Worm (Caenorhabditis elegans): ENCODE results near the gene F43G6.17.

F43G6.17 gene

ce11 chrII:11802451-11802850 is at the start of gene F43G6.17:
Gene F43G6.17, plus strand, starts transcription at chrII:11802751.
- TF ChIP-seq swsn-7 (tag; optimal IDR thresholded peaks at IDR 0.05) (no peak), nhr-71 (tag; optimal IDR thresholded peaks at IDR 0.05) (no peak), efl-1 (optimal IDR thresholded peaks at IDR 0.05) (no peak), efl-1 (GFP tag; optimal IDR thresholded peaks at IDR 0.05 in 1 of 2) (no peak), hlh-17 (GFP tag; optimal IDR thresholded peaks at IDR 0.05; ENCODE audit: borderline replicate concordance) (no peak)

- TF ChIP-seq lin-15B (tag; optimal IDR thresholded peaks at IDR 0.05) (no peak), ama-1 (optimal IDR thresholded peaks at IDR 0.05) (no peak), mdl-1 (tag; optimal IDR thresholded peaks at IDR 0.05) (no peak), elt-2 (tag; optimal IDR thresholded peaks at IDR 0.05) (no peak), mep-1 (tag; optimal IDR thresholded peaks at IDR 0.05) (no peak), sup-37 (GFP tag; optimal IDR thresholded peaks at IDR 0.05) (no peak), ceh-8 (GFP tag; optimal IDR thresholded peaks at IDR 0.05) (no peak), pqm-1 (tag; optimal IDR thresholded peaks at IDR 0.05) (no peak), snpc-4 (tag; optimal IDR thresholded peaks at IDR 0.05) (peak; percentile 77)
These were observed 49.4 kb upstream of the F43G6.17 start for ce11 chrII:11753186-11753585.

- TF ChIP-seq fos-1 (tag; optimal IDR thresholded peaks at IDR 0.05): no peak
- peak in 1 of 2 experiments; percentile 4 for TF ChIP-seq mdl-1 (tag; optimal IDR thresholded peaks at IDR 0.05)
- TF ChIP-seq mep-1 (tag; optimal IDR thresholded peaks at IDR 0.05): peak; percentile 98
- peak; percentile 46 for TF ChIP-seq mef-2 (tag; optimal IDR thresholded peaks at IDR 0.05)
- TF ChIP-seq lsy-2 (tag; optimal IDR thresholded peaks at IDR 0.05): peak in 1 of 2 experiments; percentile 86
- peak; percentile 40 for TF ChIP-seq rnt-1 (tag; optimal IDR thresholded peaks at IDR 0.05)
- no peak; the same call in 1 of the 2 replicates for TF ChIP-seq ceh-88 (GFP tag; IDR thresholded peaks at IDR 0.05)
- no peak for TF ChIP-seq efl-1 (optimal IDR thresholded peaks at IDR 0.05)
- TF ChIP-seq efl-1 (GFP tag; optimal IDR thresholded peaks at IDR 0.05 in 1 of 2): peak in 1 of 2 experiments; percentile 20
- peak; percentile 77 for TF ChIP-seq nhr-85 (tag)
- TF ChIP-seq unc-130 (tag; optimal IDR thresholded peaks at IDR 0.05): no peak
- no peak for TF ChIP-seq ceh-82 (tag; optimal IDR thresholded peaks at IDR 0.05)
- no peak for TF ChIP-seq jun-1 (tag; optimal IDR thresholded peaks at IDR 0.05)
- TF ChIP-seq tlp-1 (tag; optimal IDR thresholded peaks at IDR 0.05): no peak
- peak; percentile 55 for TF ChIP-seq snpc-4 (tag; optimal IDR thresholded peaks at IDR 0.05)
- no peak for TF ChIP-seq hlh-4 (tag; optimal IDR thresholded peaks at IDR 0.05)
- peak; percentile 10 for TF ChIP-seq nhr-47 (tag; optimal IDR thresholded peaks at IDR 0.05)
- peak; percentile 66 for TF ChIP-seq snu-23 (GFP tag; optimal IDR thresholded peaks at IDR 0.05)
- peak; percentile 35 for TF ChIP-seq swsn-7 (tag; optimal IDR thresholded peaks at IDR 0.05)
- peak; percentile 98 for TF ChIP-seq ama-1 (optimal IDR thresholded peaks at IDR 0.05)
- TF ChIP-seq nhr-76 (tag; optimal IDR thresholded peaks at IDR 0.05): no peak
- TF ChIP-seq ces-1 (GFP tag; optimal IDR thresholded peaks at IDR 0.05): no peak
- TF ChIP-seq egl-13 (tag; optimal IDR thresholded peaks at IDR 0.05): peak; percentile 47
- peak; percentile 84 for TF ChIP-seq mab-9 (GFP tag; IDR thresholded peaks at IDR 0.05)
- no peak for TF ChIP-seq lir-3 (tag; optimal IDR thresholded peaks at IDR 0.05; ENCODE audit: poor library complexity)
- peak; percentile 81 for TF ChIP-seq nhr-71 (tag; optimal IDR thresholded peaks at IDR 0.05)
- TF ChIP-seq dpl-1 (GFP tag; optimal IDR thresholded peaks at IDR 0.05): peak in 2 of 3 experiments; percentile 39 to 58
- TF ChIP-seq unc-86 (tag; optimal IDR thresholded peaks at IDR 0.05): peak; percentile 50
- no peak for TF ChIP-seq egl-27 (tag; optimal IDR thresholded peaks at IDR 0.05)
- no peak for TF ChIP-seq hlh-17 (GFP tag; optimal IDR thresholded peaks at IDR 0.05; ENCODE audit: borderline replicate concordance)
- TF ChIP-seq pqm-1 (tag; optimal IDR thresholded peaks at IDR 0.05): no peak
- TF ChIP-seq ets-5 (GFP tag; IDR thresholded peaks at IDR 0.05): no peak
- peak; percentile 31 to 47 for TF ChIP-seq lin-35 (GFP tag; optimal IDR thresholded peaks at IDR 0.05)
- TF ChIP-seq nhr-28 (tag; optimal IDR thresholded peaks at IDR 0.05): no peak
- TF ChIP-seq zip-4 (GFP tag; optimal IDR thresholded peaks at IDR 0.05): no peak
- no peak for TF ChIP-seq C16A3.4 (tag; optimal IDR thresholded peaks at IDR 0.05)
- peak; percentile 40 for TF ChIP-seq nhr-19 (GFP tag; conservative IDR thresholded peaks at IDR 0.05)
- peak in 1 of 2 experiments; percentile 26 for TF ChIP-seq ztf-11 (tag; optimal IDR thresholded peaks at IDR 0.05)
- no peak for TF ChIP-seq nhr-12 (tag; optimal IDR thresholded peaks at IDR 0.05)
- TF ChIP-seq skn-1 (tag; optimal IDR thresholded peaks at IDR 0.05): peak; percentile 91
- TF ChIP-seq ztf-4 (tag; optimal IDR thresholded peaks at IDR 0.05): peak; percentile 81
- peak; percentile 28 for TF ChIP-seq lin-13 (GFP tag; optimal IDR thresholded peaks at IDR 0.05)
- TF ChIP-seq aly-2 (tag; optimal IDR thresholded peaks at IDR 0.05): peak; percentile 100
- TF ChIP-seq C34B4.2 (tag; optimal IDR thresholded peaks at IDR 0.05): no peak
- TF ChIP-seq lin-15B (tag; optimal IDR thresholded peaks at IDR 0.05): no peak
These were observed 45.9 kb upstream of the F43G6.17 start for ce11 chrII:11756684-11757107.

All from whole organism, L1 larva.